Worm (Caenorhabditis elegans): ENCODE data around the gene mix-1.

DNA sequence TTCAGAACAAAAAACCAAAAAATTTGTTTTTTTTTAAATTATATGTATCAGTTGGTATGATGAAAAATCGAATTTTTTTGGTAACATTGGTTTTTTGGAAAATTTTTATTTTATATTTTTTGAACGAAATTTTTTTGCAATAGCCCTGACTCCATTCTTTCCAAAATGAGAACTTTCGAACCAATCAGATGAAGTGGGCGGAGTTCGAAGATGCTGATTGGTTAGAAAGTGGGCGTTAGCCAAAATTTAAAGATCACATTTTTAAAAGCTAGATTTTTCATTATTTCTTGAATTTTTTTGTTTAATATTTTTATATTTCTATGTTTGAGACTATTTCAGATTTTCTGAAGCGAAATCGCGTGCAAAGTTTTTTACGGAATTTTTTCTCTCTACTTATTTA, 37.3 kb downstream of the mix-1 start:
- TF ChIP-seq skn-1 (tag; optimal IDR thresholded peaks at IDR 0.05) (no peak), mdl-1 (tag; optimal IDR thresholded peaks at IDR 0.05) (no peak), lin-13 (GFP tag; optimal IDR thresholded peaks at IDR 0.05) (no peak), zag-1 (tag; optimal IDR thresholded peaks at IDR 0.05) (no peak), lin-15B (tag; optimal IDR thresholded peaks at IDR 0.05) (no peak), fos-1 (tag; optimal IDR thresholded peaks at IDR 0.05) (no peak), nhr-20 (tag; optimal IDR thresholded peaks at IDR 0.05) (no peak), ztf-4 (tag; optimal IDR thresholded peaks at IDR 0.05) (no peak), ceh-88 (GFP tag; IDR thresholded peaks at IDR 0.05) (no peak), lsy-2 (tag; optimal IDR thresholded peaks at IDR 0.05) (no peak), ztf-11 (tag; optimal IDR thresholded peaks at IDR 0.05) (no peak)
